Worm (Caenorhabditis elegans): ENCODE results near the gene ubxn-2.
"Not testable (repeated sequence)": the region's sequence is repeated elsewhere in the genome, so short reads cannot be mapped to it uniquely, and the experiment has no call there.

ubxn-2 gene

DNA sequence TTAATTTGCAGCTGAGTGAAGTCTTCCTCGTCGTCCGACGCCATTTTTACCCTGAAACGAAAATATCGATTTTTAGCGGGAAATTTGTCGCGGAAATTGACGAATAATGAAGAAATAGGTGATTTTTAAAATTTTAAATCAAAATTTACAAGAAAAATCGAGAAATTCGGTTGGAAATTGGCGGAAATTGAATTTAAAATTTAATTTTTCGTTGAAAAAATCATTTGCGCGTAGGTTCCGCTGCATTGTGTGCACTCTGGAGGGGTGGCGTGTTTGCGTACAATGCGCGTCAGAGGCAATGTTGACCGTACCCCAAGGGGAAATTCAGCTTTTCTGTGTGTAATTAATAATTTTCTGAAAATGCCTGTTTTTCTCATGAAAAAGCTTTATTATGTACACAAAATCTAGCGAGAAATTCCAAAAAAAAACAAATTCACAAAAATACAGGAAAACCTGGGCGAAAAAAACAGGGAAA is 21.7 kb downstream of the ubxn-2 start, which contains the start of gene Y94H6A.5 (continued):
- peak; percentile 49; the same call in 1 of the 2 replicates for TF ChIP-seq hmg-1.2 (GFP tag; IDR thresholded peaks at IDR 0.05)
- TF ChIP-seq lin-40 (tag; optimal IDR thresholded peaks at IDR 0.05): peak; percentile 39
- TF ChIP-seq hsf-1 (GFP tag; IDR thresholded peaks at IDR 0.05): no peak
- peak; percentile 10 for TF ChIP-seq lin-54 (GFP tag; optimal IDR thresholded peaks at IDR 0.05)
- TF ChIP-seq rcor-1 (GFP tag; IDR thresholded peaks at IDR 0.05): 0 out of 2 replicates have a peak, but pooled peaks have one; percentile 18
- TF ChIP-seq pbrm-1 (GFP tag; IDR thresholded peaks at IDR 0.05): peak; percentile 17; the same call in 1 of the 2 replicates
- peak; percentile 15 for TF ChIP-seq efl-1 (GFP tag; optimal IDR thresholded peaks at IDR 0.05)
- TF ChIP-seq snpc-3.4 (tag; optimal IDR thresholded peaks at IDR 0.05): peak; percentile 13
- TF ChIP-seq attf-5 (GFP tag; optimal IDR thresholded peaks at IDR 0.05): peak; percentile 34
- TF ChIP-seq ztf-18 (tag; optimal IDR thresholded peaks at IDR 0.05): peak; percentile 26
- TF ChIP-seq ztf-25 (GFP tag; IDR thresholded peaks at IDR 0.05): peak; percentile 63; the same call in 1 of the 2 replicates
- peak; percentile 26; the same call in 1 of the 2 replicates for TF ChIP-seq D2030.7 (GFP tag; IDR thresholded peaks at IDR 0.05)
- peak; percentile 52; the same call in 1 of the 2 replicates for TF ChIP-seq B0019.2 (GFP tag; conservative IDR thresholded peaks at IDR 0.05)

DNA sequence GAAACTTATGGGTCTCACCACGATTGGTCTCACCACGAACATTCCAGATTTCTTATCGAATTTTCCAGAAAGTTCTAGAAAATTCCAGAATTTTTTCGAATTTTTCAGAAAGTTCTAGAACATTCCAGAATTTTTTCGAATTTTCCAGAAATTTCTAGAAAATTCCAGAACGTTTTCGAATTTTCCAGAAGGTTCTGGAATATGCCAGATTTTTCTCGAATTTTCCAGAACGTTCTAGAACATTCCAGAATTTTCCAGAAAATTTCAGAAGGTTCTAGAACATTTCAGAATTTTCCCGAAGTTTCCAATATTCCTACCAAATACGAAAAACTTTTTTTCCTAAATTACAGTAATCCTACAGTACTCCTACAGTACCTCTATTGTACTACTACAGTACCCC is 30.7 kb downstream of the ubxn-2 start:
- peak; percentile 10 for TF ChIP-seq rpc-1 (optimal IDR thresholded peaks at IDR 0.05)
- not testable (repeated sequence) for TF ChIP-seq rpc-1 (tag; optimal IDR thresholded peaks at IDR 0.05)
- peak; percentile 96 for TF ChIP-seq hsf-1 (GFP tag; IDR thresholded peaks at IDR 0.05)

DNA sequence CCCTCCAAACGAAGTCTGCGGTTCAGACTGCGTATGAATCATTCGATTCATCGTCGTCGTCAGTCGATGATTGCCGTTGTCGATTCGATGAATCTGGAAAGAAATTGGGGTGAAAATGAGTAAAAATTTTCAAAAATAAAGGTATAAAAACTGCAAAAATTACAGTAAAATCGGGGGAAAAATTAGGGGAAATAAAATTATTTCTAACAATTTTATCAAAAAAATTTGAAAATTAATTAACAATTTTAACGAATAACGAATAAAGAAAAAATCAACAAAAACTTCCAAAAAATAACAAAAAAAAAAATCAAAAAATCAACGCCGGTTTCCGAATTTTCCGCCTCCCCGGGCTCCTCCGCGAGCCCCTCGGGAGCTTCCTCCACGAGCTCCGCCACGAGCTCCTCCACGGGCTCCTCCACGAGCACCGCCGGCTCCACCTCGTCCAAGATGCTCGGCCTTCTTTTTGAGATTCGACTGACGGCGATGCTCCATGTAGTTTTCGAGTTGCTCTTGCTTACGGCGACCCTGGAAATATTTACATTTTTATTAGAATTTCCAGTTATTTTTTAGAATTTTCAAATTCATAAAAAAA is 36.8 kb downstream of the ubxn-2 start, which contains the start of gene egrh-3:
TSS of gene egrh-3 (minus strand) at position 51 of the 592 bp plus-strand sequence.
- TF ChIP-seq egrh-3 (GFP tag; IDR thresholded peaks at IDR 0.05): peak; percentile 94
- no peak for TF ChIP-seq ets-4 (GFP tag; optimal IDR thresholded peaks at IDR 0.05)

DNA sequence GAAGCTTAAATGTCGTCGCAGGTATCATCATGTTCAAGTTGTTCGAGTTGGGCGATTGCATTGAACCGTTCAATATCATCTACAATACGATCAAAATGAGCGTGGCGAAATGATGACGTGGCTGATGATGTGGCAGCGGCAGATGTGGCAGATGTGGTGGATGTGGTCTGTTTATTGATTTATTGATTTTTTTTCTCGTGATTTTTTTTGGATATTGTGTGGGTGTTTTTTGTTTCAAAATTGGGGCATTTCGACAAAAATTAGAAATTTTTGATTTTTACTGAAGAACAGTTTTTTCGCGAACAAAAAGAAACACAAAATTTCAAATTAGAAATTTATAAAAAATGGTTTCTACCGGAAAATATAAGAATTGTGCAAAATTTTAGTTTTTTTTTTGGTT is 45.3 kb downstream of the ubxn-2 start:
- TF ChIP-seq bed-2 (GFP tag; IDR thresholded peaks at IDR 0.05) (no peak), madf-10 (tag; optimal IDR thresholded peaks at IDR 0.05) (no peak), F52B5.7 (tag; optimal IDR thresholded peaks at IDR 0.05) (no peak)

DNA sequence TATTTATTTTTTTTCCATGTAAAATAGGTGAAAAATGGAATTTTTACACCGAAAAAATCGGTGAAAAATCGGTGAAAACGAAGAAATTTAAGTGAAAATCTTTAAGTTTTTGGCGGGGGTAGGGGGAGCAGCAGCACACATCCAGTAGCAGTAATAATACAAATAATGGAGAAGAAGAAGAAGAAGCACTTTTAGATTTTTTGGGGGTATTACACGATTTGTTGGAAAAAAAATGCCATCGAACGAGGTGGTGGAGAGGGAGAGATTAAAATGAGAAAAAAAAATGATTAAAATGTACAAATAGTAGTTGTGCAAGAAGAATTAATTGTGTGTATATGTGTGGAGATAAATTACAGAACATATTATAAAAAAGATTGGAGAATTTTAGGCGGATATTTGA is 47.5 kb downstream of the ubxn-2 start:
- TF ChIP-seq F52B5.7 (tag; optimal IDR thresholded peaks at IDR 0.05) (peak; percentile 46), ztf-18 (tag; optimal IDR thresholded peaks at IDR 0.05) (peak; percentile 16), D2030.7 (GFP tag; IDR thresholded peaks at IDR 0.05) (peak; percentile 14; the same call in 1 of the 2 replicates), ekl-4 (GFP tag; IDR thresholded peaks at IDR 0.05) (peak; percentile 22; the same call in 1 of the 2 replicates), snpc-4 (GFP tag; optimal IDR thresholded peaks at IDR 0.05) (no peak), snpc-4 (tag; optimal IDR thresholded peaks at IDR 0.05) (no peak), cebp-1 (GFP tag; IDR thresholded peaks at IDR 0.05) (no peak), cebp-1 (tag; optimal IDR thresholded peaks at IDR 0.05) (peak; percentile 17), egrh-3 (GFP tag; IDR thresholded peaks at IDR 0.05) (0 out of 2 replicates have a peak, but pooled peaks have one; percentile 19), chd-7 (tag; optimal IDR thresholded peaks at IDR 0.05) (no peak), Y79H2A.3 (GFP tag; conservative IDR thresholded peaks at IDR 0.05) (no peak), ceh-79 (tag; optimal IDR thresholded peaks at IDR 0.05) (peak; percentile 1), attf-5 (GFP tag; optimal IDR thresholded peaks at IDR 0.05) (no peak), nhr-27 (tag; optimal IDR thresholded peaks at IDR 0.05) (no peak), him-1 (tag; optimal IDR thresholded peaks at IDR 0.05) (peak; percentile 74), F37B4.10 (GFP tag; IDR thresholded peaks at IDR 0.05) (no peak), repo-1 (tag; optimal IDR thresholded peaks at IDR 0.05) (peak; percentile 14), F57A8.1 (GFP tag; optimal IDR thresholded peaks at IDR 0.05) (no peak), Y95B8A.8 (GFP tag; IDR thresholded peaks at IDR 0.05) (0 out of 2 replicates have a peak, but pooled peaks have one; percentile 33), madf-6 (GFP tag; IDR thresholded peaks at IDR 0.05) (no peak), athp-1 (tag; optimal IDR thresholded peaks at IDR 0.05) (peak; percentile 40), ztf-25 (GFP tag; IDR thresholded peaks at IDR 0.05) (no peak), mxl-1 (tag; optimal IDR thresholded peaks at IDR 0.05) (no peak), sptf-2 (GFP tag; optimal IDR thresholded peaks at IDR 0.05) (no peak), sdz-38 (tag; optimal IDR thresholded peaks at IDR 0.05) (no peak), Y53G8AR.9 (GFP tag; conservative IDR thresholded peaks at IDR 0.05) (no peak; the same call in 1 of the 2 replicates), ceh-91 (GFP tag; IDR thresholded peaks at IDR 0.05) (no peak)
